Worm (Caenorhabditis elegans): ENCODE results near the gene K07E3.1.

The K07E3.1 gene

ce11 chrX:8160016-8160415 is 49.8 kb downstream of the K07E3.1 start:
- TF ChIP-seq nhr-129 (tag; optimal IDR thresholded peaks at IDR 0.05) (peak; percentile 75), unc-55 (GFP tag; optimal IDR thresholded peaks at IDR 0.05) (peak; percentile 7), nhr-6 (tag; optimal IDR thresholded peaks at IDR 0.05) (peak; percentile 3), ama-1 (optimal IDR thresholded peaks at IDR 0.05) (peak; percentile 16), egl-27 (tag; optimal IDR thresholded peaks at IDR 0.05) (no peak), lsy-2 (tag; optimal IDR thresholded peaks at IDR 0.05) (peak in 1 of 2 experiments; percentile 13), nhr-12 (tag; optimal IDR thresholded peaks at IDR 0.05) (no peak), nhr-25 (tag; optimal IDR thresholded peaks at IDR 0.05) (peak; percentile 55), mab-5 (tag; optimal IDR thresholded peaks at IDR 0.05) (peak; percentile 59)

ce11 chrX:8162793-8163192 is 52.6 kb downstream of the K07E3.1 start, which contains the start of gene F22F1.3:
F22F1.3 (minus strand) TSS chrX:8163073.
- TF ChIP-seq fos-1 (tag; optimal IDR thresholded peaks at IDR 0.05) (no peak), snpc-4 (tag; optimal IDR thresholded peaks at IDR 0.05) (no peak), nhr-23 (tag; optimal IDR thresholded peaks at IDR 0.05) (no peak), alr-1 (tag; optimal IDR thresholded peaks at IDR 0.05) (no peak), lin-39 (tag; optimal IDR thresholded peaks at IDR 0.05) (no peak), peb-1 (tag; optimal IDR thresholded peaks at IDR 0.05) (no peak), nhr-25 (tag; optimal IDR thresholded peaks at IDR 0.05) (no peak), nhr-11 (tag; optimal IDR thresholded peaks at IDR 0.05) (no peak), blmp-1 (tag; optimal IDR thresholded peaks at IDR 0.05; ENCODE audit: insufficient read depth) (no peak), lsy-2 (tag; optimal IDR thresholded peaks at IDR 0.05) (no peak), nhr-21 (tag; optimal IDR thresholded peaks at IDR 0.05) (no peak), nhr-77 (tag; optimal IDR thresholded peaks at IDR 0.05) (no peak), sem-4 (tag; optimal IDR thresholded peaks at IDR 0.05) (no peak), ama-1 (optimal IDR thresholded peaks at IDR 0.05) (no peak), sma-9 (GFP tag; optimal IDR thresholded peaks at IDR 0.05) (no peak), sma-9 (tag; optimal IDR thresholded peaks at IDR 0.05) (no peak), nhr-10 (tag; optimal IDR thresholded peaks at IDR 0.05) (no peak), elt-1 (tag; optimal IDR thresholded peaks at IDR 0.05) (no peak), mdl-1 (tag; optimal IDR thresholded peaks at IDR 0.05) (no peak)

- TF ChIP-seq Y55F3AM.14 (GFP tag; optimal IDR thresholded peaks at IDR 0.05) (peak; percentile 40), nhr-6 (tag; optimal IDR thresholded peaks at IDR 0.05) (no peak), mbf-1 (tag; optimal IDR thresholded peaks at IDR 0.05) (no peak), gmeb-1 (tag; optimal IDR thresholded peaks at IDR 0.05) (no peak), nhr-12 (tag; optimal IDR thresholded peaks at IDR 0.05) (no peak), nhr-129 (tag; optimal IDR thresholded peaks at IDR 0.05) (peak; percentile 46), blmp-1 (tag; optimal IDR thresholded peaks at IDR 0.05; ENCODE audit: insufficient read depth) (no peak), ztf-4 (tag; optimal IDR thresholded peaks at IDR 0.05) (no peak), fos-1 (tag; optimal IDR thresholded peaks at IDR 0.05) (no peak), ceh-16 (tag; optimal IDR thresholded peaks at IDR 0.05) (no peak), zag-1 (tag; optimal IDR thresholded peaks at IDR 0.05) (peak; percentile 68), sma-3 (GFP tag; optimal IDR thresholded peaks at IDR 0.05) (no peak), sma-9 (GFP tag; optimal IDR thresholded peaks at IDR 0.05) (peak; percentile 25), sma-9 (tag; optimal IDR thresholded peaks at IDR 0.05) (no peak), nhr-10 (tag; optimal IDR thresholded peaks at IDR 0.05) (no peak), ztf-11 (tag; optimal IDR thresholded peaks at IDR 0.05) (no peak), lin-11 (tag; optimal IDR thresholded peaks at IDR 0.05) (peak; percentile 38), nhr-23 (tag; optimal IDR thresholded peaks at IDR 0.05) (no peak), aly-2 (tag; optimal IDR thresholded peaks at IDR 0.05) (no peak), unc-39 (tag; optimal IDR thresholded peaks at IDR 0.05) (no peak), F13H6.1 (tag; optimal IDR thresholded peaks at IDR 0.05) (peak; percentile 48), nhr-11 (tag; optimal IDR thresholded peaks at IDR 0.05) (no peak), ztf-1 (GFP tag; conservative IDR thresholded peaks at IDR 0.05) (0 out of 2 replicates have a peak, but pooled peaks have one; percentile 78), sem-4 (tag; optimal IDR thresholded peaks at IDR 0.05) (no peak), alr-1 (tag; optimal IDR thresholded peaks at IDR 0.05) (no peak), nhr-237 (tag; optimal IDR thresholded peaks at IDR 0.05) (no peak), lin-13 (GFP tag; optimal IDR thresholded peaks at IDR 0.05) (no peak), peb-1 (tag; optimal IDR thresholded peaks at IDR 0.05) (no peak), lsy-2 (tag; optimal IDR thresholded peaks at IDR 0.05) (peak; percentile 5 to 7), mdl-1 (tag; optimal IDR thresholded peaks at IDR 0.05) (peak; percentile 6 to 32), lin-39 (tag; optimal IDR thresholded peaks at IDR 0.05) (no peak), ceh-82 (tag; optimal IDR thresholded peaks at IDR 0.05) (no peak), snpc-4 (tag; optimal IDR thresholded peaks at IDR 0.05) (no peak), skn-1 (tag; optimal IDR thresholded peaks at IDR 0.05) (no peak), ama-1 (optimal IDR thresholded peaks at IDR 0.05) (no peak), dmd-4 (tag; optimal IDR thresholded peaks at IDR 0.05) (no peak), unc-55 (GFP tag; optimal IDR thresholded peaks at IDR 0.05) (peak; percentile 25), egl-27 (tag; optimal IDR thresholded peaks at IDR 0.05) (peak; percentile 10), nhr-25 (tag; optimal IDR thresholded peaks at IDR 0.05) (no peak), crh-2 (tag; optimal IDR thresholded peaks at IDR 0.05) (no peak), R02D3.7 (tag; optimal IDR thresholded peaks at IDR 0.05) (no peak), mab-5 (tag; optimal IDR thresholded peaks at IDR 0.05) (no peak), nhr-21 (tag; optimal IDR thresholded peaks at IDR 0.05) (no peak), nhr-77 (tag; optimal IDR thresholded peaks at IDR 0.05) (no peak), elt-3 (tag; optimal IDR thresholded peaks at IDR 0.05) (no peak), ZK546.5 (tag; optimal IDR thresholded peaks at IDR 0.05) (no peak), elt-1 (tag; optimal IDR thresholded peaks at IDR 0.05) (no peak)
Measured at ce11 chrX:8163555-8163954, 53.3 kb downstream of the K07E3.1 start.

Measured in whole organism, L2 larva.